Fruit fly (Drosophila melanogaster): ENCODE results near the gene CG6118.

Gene CG6118

dm6 chr3R:15427818-15428199 is 6.7 kb downstream of the CG6118 start (continued):
- TF ChIP-seq CG33557 (GFP tag; optimal IDR thresholded peaks at IDR 0.05) = peak; percentile 83
- no peak for TF ChIP-seq CG10321 (GFP tag; IDR thresholded peaks at IDR 0.05)
- TF ChIP-seq Pdp1 (GFP tag; optimal IDR thresholded peaks at IDR 0.05) = peak; percentile 11 to 14
- TF ChIP-seq CG32772 (GFP tag; IDR thresholded peaks at IDR 0.05) = peak; percentile 43; the same call in 1 of the 2 replicates
- TF ChIP-seq CG4854 (GFP tag; optimal IDR thresholded peaks at IDR 0.05) = no peak
- no peak for TF ChIP-seq mam (GFP tag; optimal IDR thresholded peaks at IDR 0.05)
- TF ChIP-seq CG18262 (tag; optimal IDR thresholded peaks at IDR 0.05) = peak; percentile 83
- TF ChIP-seq cato (GFP tag; optimal IDR thresholded peaks at IDR 0.05; ENCODE audit: borderline replicate concordance) = peak; percentile 15
- no peak for TF ChIP-seq CG3838 (GFP tag; optimal IDR thresholded peaks at IDR 0.05)
- no peak for TF ChIP-seq pb (GFP tag; optimal IDR thresholded peaks at IDR 0.05)
- no peak for TF ChIP-seq crp (GFP tag; optimal IDR thresholded peaks at IDR 0.05)
- TF ChIP-seq ssp (GFP tag; IDR thresholded peaks at IDR 0.05) = peak; percentile 50; the same call in 1 of the 2 replicates
- TF ChIP-seq tna (GFP tag; IDR thresholded peaks at IDR 0.05; ENCODE audit: partially characterized antibody) = no peak
- no peak for TF ChIP-seq Hmx (GFP tag; optimal IDR thresholded peaks at IDR 0.05)
- peak; percentile 42 for TF ChIP-seq trem (tag; optimal IDR thresholded peaks at IDR 0.05)
- no peak for TF ChIP-seq CG15011 (GFP tag; optimal IDR thresholded peaks at IDR 0.05)
- TF ChIP-seq jumu (GFP tag; optimal IDR thresholded peaks at IDR 0.05) = no peak
- peak; percentile 22 for TF ChIP-seq CG30020 (tag; optimal IDR thresholded peaks at IDR 0.05)
- TF ChIP-seq lbe (GFP tag; optimal IDR thresholded peaks at IDR 0.05) = peak; percentile 65
- TF ChIP-seq CG14441 (GFP tag; IDR thresholded peaks at IDR 0.05) = peak; percentile 30; the same call in 1 of the 2 replicates
- peak; percentile 70 for TF ChIP-seq phol (tag; optimal IDR thresholded peaks at IDR 0.05)
- TF ChIP-seq croc (GFP tag; conservative IDR thresholded peaks at IDR 0.05) = peak; percentile 55; the same call in 2 of the 3 replicates
- TF ChIP-seq ranshi (GFP tag; IDR thresholded peaks at IDR 0.05) = peak; percentile 30; the same call in 1 of the 2 replicates
- no peak for TF ChIP-seq Hand (GFP tag; optimal IDR thresholded peaks at IDR 0.05)
- no peak for TF ChIP-seq fru (optimal IDR thresholded peaks at IDR 0.05)
- peak; percentile 21 for TF ChIP-seq grn (GFP tag; optimal IDR thresholded peaks at IDR 0.05)
- peak; percentile 56 for TF ChIP-seq CG1529 (GFP tag; optimal IDR thresholded peaks at IDR 0.05)
- TF ChIP-seq D19A (tag; optimal IDR thresholded peaks at IDR 0.05) = peak; percentile 56
- TF ChIP-seq CG15601 (tag; optimal IDR thresholded peaks at IDR 0.05) = peak; percentile 84
- TF ChIP-seq Hr78 (GFP tag; optimal IDR thresholded peaks at IDR 0.05) = no peak
- TF ChIP-seq Nf-YB (GFP tag; optimal IDR thresholded peaks at IDR 0.05) = peak; percentile 14
- TF ChIP-seq CG14014 (GFP tag; IDR thresholded peaks at IDR 0.05) = 0 out of 2 replicates have a peak, but pooled peaks have one; percentile 18
- peak; percentile 39 for TF ChIP-seq Camta (GFP tag; optimal IDR thresholded peaks at IDR 0.05)
- TF ChIP-seq gro (GFP tag; optimal IDR thresholded peaks at IDR 0.05) = no peak

- peak; percentile 29 for TF ChIP-seq sens (GFP tag)
- peak; percentile 49 for TF ChIP-seq Deaf1 (tag; optimal IDR thresholded peaks at IDR 0.05)
- TF ChIP-seq disco-r (GFP tag; optimal IDR thresholded peaks at IDR 0.05) = no peak
- TF ChIP-seq Blimp-1 (GFP tag; optimal IDR thresholded peaks at IDR 0.05) = peak; percentile 98
- TF ChIP-seq CHES-1-like (GFP tag; optimal IDR thresholded peaks at IDR 0.05) = no peak
- peak; percentile 59 for TF ChIP-seq cg (GFP tag; optimal IDR thresholded peaks at IDR 0.05)
- peak; percentile 86 for TF ChIP-seq pros (GFP tag; optimal IDR thresholded peaks at IDR 0.05)
- TF ChIP-seq CG3995 (GFP tag; optimal IDR thresholded peaks at IDR 0.05) = no peak
- 0 out of 3 replicates have a peak, but pooled peaks have one; percentile 29 for TF ChIP-seq z (GFP tag; IDR thresholded peaks at IDR 0.05)
Observed at dm6 chr3R:15427199-15427817, 7.2 kb downstream of the CG6118 start.

Measured in whole organism, embryonic.